Worm (Caenorhabditis elegans) whole organism, young adult: ENCODE data around the gene hsp-12.2.

Source experiments
- B0336.3 ChIP-seq: fragments of 200-800 bp; sonication (Bioruptor generic); IDR thresholded peaks from 2 replicates; pipeline ENCODE4 v1.3.6; 2022; ENCODE audit warnings: missing genetic modification characterization, missing compliant biosample characterization
- C17E4.6 ChIP-seq: fragments of 200-800 bp; sonication (Bioruptor generic); IDR thresholded peaks from 2 replicates; pipeline ENCODE4 v1.3.6; 2022; ENCODE audit warnings: missing genetic modification reagents, missing genetic modification characterization, missing compliant biosample characterization
- F23B12.7 ChIP-seq: sonication (generic microtip); optimal IDR thresholded peaks from 2 replicates; lab custom pipeline; 2017; ENCODE audit warnings: missing genetic modification characterization, mild to moderate bottlenecking, missing compliant biosample characterization, antibody characterized with exemption, moderate library complexity; ENCODE audit not compliant: insufficient read depth
- F49E8.2 ChIP-seq: sonication (generic microtip); optimal IDR thresholded peaks from 3 replicates; lab custom pipeline; 2017; ENCODE audit warnings: missing genetic modification characterization, mild to moderate bottlenecking, missing compliant biosample characterization, antibody characterized with exemption, moderate library complexity; ENCODE audit not compliant: insufficient read depth
- F55B11.4 ChIP-seq: sonication (generic microtip); optimal IDR thresholded peaks from 2 replicates; lab custom pipeline; 2016; ENCODE audit warnings: missing compliant biosample characterization, missing genetic modification characterization, borderline replicate concordance; ENCODE audit not compliant: insufficient read depth
- F57A8.1 ChIP-seq: fragments of 200-800 bp; sonication (Bioruptor generic); optimal IDR thresholded peaks from 2 replicates; lab custom pipeline; 2018; ENCODE audit warnings: mild to moderate bottlenecking, missing genetic modification characterization, moderate library complexity, missing compliant biosample characterization
- F57C9.4 ChIP-seq: sonication (generic microtip); optimal IDR thresholded peaks from 2 replicates; lab custom pipeline; 2017; ENCODE audit warnings: mild to moderate bottlenecking, missing genetic modification characterization, missing compliant biosample characterization
- K12H6.12 ChIP-seq: fragments of 200-800 bp; sonication (Bioruptor generic); optimal IDR thresholded peaks from 2 replicates; lab custom pipeline; 2018; ENCODE audit warnings: mild to moderate bottlenecking, missing genetic modification characterization, missing compliant biosample characterization
- T26A5.8 ChIP-seq: sonication (generic microtip); optimal IDR thresholded peaks from 2 replicates; lab custom pipeline; 2016; ENCODE audit warnings: missing genetic modification characterization, missing compliant biosample characterization
- Y67H2A.10 ChIP-seq: fragments of 200-800 bp; sonication (Bioruptor generic); conservative IDR thresholded peaks from 2 replicates; pipeline ENCODE4 v1.3.6; 2022; ENCODE audit warnings: missing genetic modification reagents, missing genetic modification characterization, missing compliant biosample characterization
- akir-1 ChIP-seq: fragments of 200-800 bp; sonication (Bioruptor generic); optimal IDR thresholded peaks from 2 replicates; lab custom pipeline; 2018; ENCODE audit warnings: mild to moderate bottlenecking, missing genetic modification characterization, moderate library complexity, missing compliant biosample characterization
- atf-7 ChIP-seq: sonication (generic microtip); optimal IDR thresholded peaks from 2 replicates; lab custom pipeline; 2017; ENCODE audit warnings: mild to moderate bottlenecking, missing genetic modification characterization, missing compliant biosample characterization
- attf-6 ChIP-seq: fragments of 200-800 bp; sonication (Bioruptor generic); IDR thresholded peaks from 2 replicates; pipeline ENCODE4 v1.3.6; 2022; ENCODE audit warnings: missing genetic modification reagents, missing genetic modification characterization, missing compliant biosample characterization
- bed-2 ChIP-seq: fragments of 200-800 bp; sonication (Bioruptor generic); IDR thresholded peaks from 2 replicates; pipeline ENCODE4 v1.3.6; 2022; ENCODE audit warnings: missing genetic modification reagents, missing genetic modification characterization, missing compliant biosample characterization
- ceh-40 ChIP-seq: fragments of 200-800 bp; sonication (Bioruptor generic); IDR thresholded peaks from 2 replicates; pipeline ENCODE4 v1.3.6; 2022; ENCODE audit warnings: missing genetic modification characterization, missing compliant biosample characterization
- ceh-58 ChIP-seq: fragments of 200-800 bp; sonication (Bioruptor generic); IDR thresholded peaks from 2 replicates; pipeline ENCODE4 v1.3.6; 2022; ENCODE audit warnings: missing genetic modification characterization, missing compliant biosample characterization
- ceh-91 ChIP-seq: fragments of 200-800 bp; sonication (Bioruptor generic); IDR thresholded peaks from 2 replicates; pipeline ENCODE4 v1.3.6; 2022; ENCODE audit warnings: missing genetic modification reagents, missing genetic modification characterization, missing compliant biosample characterization
- dpff-1 ChIP-seq: sonication (generic microtip); optimal IDR thresholded peaks from 2 replicates; lab custom pipeline; 2017; ENCODE audit warnings: mild to moderate bottlenecking, missing genetic modification characterization, missing compliant biosample characterization
- dpl-1 ChIP-seq: fragments of 150-350 bp; optimal IDR thresholded peaks from 2 replicates; lab custom pipeline; 2014; ENCODE audit warnings: missing biosample characterization, missing genetic modification reagents, missing genetic modification characterization
- egl-18 ChIP-seq: fragments of 200-800 bp; sonication (Bioruptor generic); IDR thresholded peaks from 2 replicates; pipeline ENCODE4 v1.3.6; 2022; ENCODE audit warnings: missing genetic modification reagents, missing genetic modification characterization, missing compliant biosample characterization
- egl-44 ChIP-seq: fragments of 200-800 bp; sonication (Bioruptor generic); IDR thresholded peaks from 2 replicates; pipeline ENCODE4 v1.3.6; 2022; ENCODE audit warnings: missing genetic modification reagents, missing genetic modification characterization, missing compliant biosample characterization
- ets-4 ChIP-seq: fragments of 200-800 bp; sonication (Bioruptor generic); optimal IDR thresholded peaks from 2 replicates; lab custom pipeline; 2018; ENCODE audit warnings: mild to moderate bottlenecking, missing genetic modification characterization, missing compliant biosample characterization
- gei-17 ChIP-seq: fragments of 200-800 bp; sonication (Bioruptor generic); optimal IDR thresholded peaks from 2 replicates; lab custom pipeline; 2018; ENCODE audit warnings: mild to moderate bottlenecking, missing genetic modification characterization, missing compliant biosample characterization
- hlh-12 ChIP-seq: sonication (generic microtip); optimal IDR thresholded peaks from 2 replicates; lab custom pipeline; 2016; ENCODE audit warnings: missing genetic modification characterization, missing compliant biosample characterization
- hlh-26 ChIP-seq: fragments of 200-800 bp; sonication (Bioruptor generic); conservative IDR thresholded peaks from 2 replicates; pipeline ENCODE4 v1.3.6; 2022; ENCODE audit warnings: missing genetic modification reagents, missing genetic modification characterization, missing compliant biosample characterization
- hmg-20 ChIP-seq: fragments of 200-800 bp; sonication (Bioruptor generic); IDR thresholded peaks from 2 replicates; pipeline ENCODE4 v1.3.6; 2022; ENCODE audit warnings: missing genetic modification reagents, missing genetic modification characterization, missing compliant biosample characterization
- lin-26 ChIP-seq: fragments of 200-800 bp; sonication (Bioruptor generic); IDR thresholded peaks from 2 replicates; pipeline ENCODE4 v1.3.6; 2022; ENCODE audit warnings: missing genetic modification reagents, missing genetic modification characterization, missing compliant biosample characterization
- lin-40 ChIP-seq: sonication (generic microtip); optimal IDR thresholded peaks from 2 replicates; lab custom pipeline; 2016; ENCODE audit warnings: missing genetic modification characterization, mild to moderate bottlenecking, missing compliant biosample characterization, missing genotype, missing genetic modification reagents
- lsl-1 ChIP-seq: fragments of 200-800 bp; sonication (Bioruptor generic); optimal IDR thresholded peaks from 2 replicates; lab custom pipeline; 2018; ENCODE audit warnings: mild to moderate bottlenecking, missing genetic modification characterization, moderate library complexity, missing compliant biosample characterization
- madf-3 ChIP-seq: fragments of 200-800 bp; sonication (Bioruptor generic); IDR thresholded peaks from 2 replicates; pipeline ENCODE4 v1.3.6; 2022; ENCODE audit warnings: missing genetic modification reagents, missing genetic modification characterization, missing compliant biosample characterization
- madf-8 ChIP-seq: fragments of 200-800 bp; sonication (Bioruptor generic); conservative IDR thresholded peaks from 2 replicates; pipeline ENCODE4 v1.3.6; 2022; ENCODE audit warnings: missing genetic modification reagents, missing genetic modification characterization, missing compliant biosample characterization
- mcd-1 ChIP-seq: fragments of 200-800 bp; sonication (Bioruptor generic); IDR thresholded peaks from 2 replicates; pipeline ENCODE4 v1.3.6; 2022; ENCODE audit warnings: missing genetic modification reagents, missing genetic modification characterization, missing compliant biosample characterization
- mel-28 ChIP-seq: sonication (generic microtip); optimal IDR thresholded peaks from 2 replicates; lab custom pipeline; 2016; ENCODE audit warnings: borderline replicate concordance, mild to moderate bottlenecking, missing genetic modification characterization, missing compliant biosample characterization
- nfya-1 ChIP-seq: sonication (generic microtip); optimal IDR thresholded peaks from 2 replicates; lab custom pipeline; 2017; ENCODE audit warnings: antibody characterized with exemption, missing compliant biosample characterization, missing genetic modification characterization, borderline replicate concordance; ENCODE audit not compliant: insufficient read depth
- nfyb-1 ChIP-seq: fragments of 200-800 bp; sonication (Bioruptor generic); IDR thresholded peaks from 2 replicates; pipeline ENCODE4 v1.3.6; 2022; ENCODE audit warnings: missing genetic modification reagents, missing genetic modification characterization, missing compliant biosample characterization
- nhr-179 ChIP-seq: sonication (generic microtip); optimal IDR thresholded peaks from 2 replicates; lab custom pipeline; 2016; ENCODE audit warnings: mild to moderate bottlenecking, missing genetic modification characterization, missing compliant biosample characterization
- nhr-80 ChIP-seq: sonication (generic microtip); optimal IDR thresholded peaks from 2 replicates; lab custom pipeline; 2016; ENCODE audit warnings: missing genetic modification characterization, missing compliant biosample characterization
- pbrm-1 ChIP-seq: fragments of 200-800 bp; sonication (Bioruptor generic); IDR thresholded peaks from 2 replicates; pipeline ENCODE4 v1.3.6; 2022; ENCODE audit warnings: missing genetic modification reagents, missing genetic modification characterization, missing compliant biosample characterization
- rcor-1 ChIP-seq: fragments of 200-800 bp; sonication (Bioruptor generic); IDR thresholded peaks from 2 replicates; pipeline ENCODE4 v1.3.6; 2022; ENCODE audit warnings: missing genetic modification reagents, missing genetic modification characterization, missing compliant biosample characterization
- rpc-1 ChIP-seq, 2 experiments: fragments of 150-350 bp in 1 of 2; sonication (generic microtip) in 1 of 2; optimal IDR thresholded peaks; 2 replicates each; lab custom pipeline; 2014 to 2018; ENCODE audit warnings: missing biosample characterization in 1 of 2, missing genetic modification characterization in 1 of 2, missing genetic modification reagents in 1 of 2, missing genotype in 1 of 2
- sdz-38 ChIP-seq: sonication (generic microtip); optimal IDR thresholded peaks from 2 replicates; lab custom pipeline; 2016; ENCODE audit warnings: missing genotype, missing genetic modification characterization, missing compliant biosample characterization
- snpc-1.1 ChIP-seq: sonication (generic microtip); optimal IDR thresholded peaks from 2 replicates; lab custom pipeline; 2017; ENCODE audit warnings: missing genetic modification characterization, mild to moderate bottlenecking, missing compliant biosample characterization, antibody characterized with exemption, moderate library complexity, missing genotype, missing genetic modification reagents; ENCODE audit not compliant: insufficient read depth
- tbp1 ChIP-seq: fragments of 200-800 bp; sonication (Bioruptor generic); optimal IDR thresholded peaks from 2 replicates; lab custom pipeline; 2018; ENCODE audit warnings: mild to moderate bottlenecking, missing genetic modification characterization, missing compliant biosample characterization
- tlf-1 ChIP-seq: fragments of 200-800 bp; sonication (Bioruptor generic); optimal IDR thresholded peaks from 2 replicates; lab custom pipeline; 2018; ENCODE audit warnings: mild to moderate bottlenecking, missing genetic modification characterization, missing compliant biosample characterization
- unc-130 ChIP-seq: sonication (generic microtip); optimal IDR thresholded peaks from 2 replicates; lab custom pipeline; 2016; ENCODE audit warnings: missing genetic modification reagents, missing genetic modification characterization, missing compliant biosample characterization
- unc-62 ChIP-seq: fragments of 150-350 bp; optimal IDR thresholded peaks from 2 replicates; lab custom pipeline; 2014; ENCODE audit warnings: missing biosample characterization, missing genetic modification reagents, missing genetic modification characterization
- xnd-1 ChIP-seq: sonication (generic microtip); optimal IDR thresholded peaks from 2 replicates; lab custom pipeline; 2016; ENCODE audit warnings: missing genotype, missing genetic modification reagents, missing genetic modification characterization, missing compliant biosample characterization
- ztf-26 ChIP-seq: sonication (generic microtip); optimal IDR thresholded peaks from 2 replicates; lab custom pipeline; 2017; ENCODE audit warnings: missing genetic modification characterization, missing compliant biosample characterization

hsp-12.2 gene

ce11 chrIII:8163788-8164423, 26.0 kb downstream of the hsp-12.2 start, which contains the start of gene prp-8 (continued):
- TF ChIP-seq egl-18 (no peak), F23B12.7 (tag; lab: Kevin White, UChicago) (peak; percentile 80), pbrm-1 (GFP tag; lab: Robert Waterston, UW) (peak; percentile 43; the same call in 1 of the 2 replicates), ets-4 (GFP tag; lab: Kevin White, UChicago) (no peak), dpff-1 (no peak), ceh-91 (GFP tag; lab: Robert Waterston, UW) (peak; percentile 56), nfya-1 (tag; lab: Kevin White, UChicago) (no peak), tbp1 (GFP tag; lab: Kevin White, UChicago) (peak; percentile 64), lin-40 (tag; lab: Kevin White, UChicago) (peak; percentile 76), xnd-1 (no peak), unc-130 (GFP tag; lab: Kevin White, UChicago) (no peak), T26A5.8 (no peak), Y67H2A.10 (GFP tag; lab: Robert Waterston, UW) (peak; percentile 75; the same call in 1 of the 2 replicates), attf-6 (GFP tag; lab: Robert Waterston, UW) (no peak), ceh-58 (GFP tag; lab: Robert Waterston, UW) (no peak), bed-2 (GFP tag; lab: Robert Waterston, UW) (no peak), C17E4.6 (GFP tag; lab: Robert Waterston, UW) (no peak), dpl-1 (GFP tag; lab: Kevin White, UChicago) (peak; percentile 79), sdz-38 (no peak), lin-26 (GFP tag; lab: Robert Waterston, UW) (no peak), rcor-1 (GFP tag; lab: Robert Waterston, UW) (0 out of 2 replicates have a peak, but pooled peaks have one; percentile 37), unc-62 (GFP tag; lab: Kevin White, UChicago) (no peak), F49E8.2 (tag; lab: Kevin White, UChicago) (no peak), F57A8.1 (no peak), K12H6.12 (tag; lab: Kevin White, UChicago) (peak; percentile 72), akir-1 (no peak), B0336.3 (GFP tag; lab: Robert Waterston, UW) (peak; percentile 34; the same call in 1 of the 2 replicates), ceh-40 (GFP tag; lab: Robert Waterston, UW) (0 out of 2 replicates have a peak, but pooled peaks have one; percentile 5), gei-17 (GFP tag; lab: Kevin White, UChicago) (no peak), mcd-1 (GFP tag; lab: Robert Waterston, UW) (peak; percentile 76), rpc-1 (optimal IDR thresholded peaks at IDR 0.05; lab: Kevin White, UChicago) (no peak), rpc-1 (tag; optimal IDR thresholded peaks at IDR 0.05; lab: Kevin White, UChicago) (no peak), atf-7 (tag; lab: Kevin White, UChicago) (no peak), egl-44 (no peak), hlh-26 (no peak), mel-28 (tag; lab: Kevin White, UChicago) (no peak), madf-3 (GFP tag; lab: Robert Waterston, UW) (no peak), snpc-1.1 (no peak), nhr-179 (tag; lab: Kevin White, UChicago) (no peak), tlf-1 (GFP tag; lab: Kevin White, UChicago) (peak; percentile 44), nfyb-1 (GFP tag; lab: Robert Waterston, UW) (peak; percentile 88), lsl-1 (GFP tag; lab: Kevin White, UChicago) (peak; percentile 86), ztf-26 (tag; lab: Kevin White, UChicago) (peak; percentile 39), nhr-80 (peak; percentile 50), hmg-20 (no peak), madf-8 (GFP tag; lab: Robert Waterston, UW) (peak; percentile 30), F57C9.4 (tag; lab: Kevin White, UChicago) (no peak), F55B11.4 (tag; lab: Kevin White, UChicago) (no peak), hlh-12 (no peak)
